Fruit fly (Drosophila melanogaster) whole organism, embryonic: ENCODE measurements around the gene CG5986.

Experiments used
- Ada2b ChIP-seq: fragments of 200-800 bp; sonication (Bioruptor generic); IDR thresholded peaks from 2 replicates; pipeline ENCODE4 v1.3.6; 2022; ENCODE audit warnings: missing biosample characterization, missing genetic modification characterization
- Asciz ChIP-seq: fragments of 200-800 bp; sonication (Bioruptor generic); optimal IDR thresholded peaks from 2 replicates; lab custom pipeline; 2017; ENCODE audit warnings: missing biosample characterization, mild to moderate bottlenecking, missing genetic modification characterization, missing genetic modification reagents
- CG10321 ChIP-seq: fragments of 200-800 bp; sonication (Bioruptor generic); IDR thresholded peaks from 2 replicates; pipeline ENCODE4 v1.3.6; 2022; ENCODE audit warnings: missing biosample characterization, missing genetic modification characterization
- CG10366 ChIP-seq: fragments of 200-800 bp; sonication (Bioruptor generic); IDR thresholded peaks from 2 replicates; pipeline ENCODE4 v1.3.6; 2022; ENCODE audit warnings: missing biosample characterization, missing genetic modification characterization
- CG10543 ChIP-seq: fragments of 200-800 bp; sonication (Bioruptor generic); optimal IDR thresholded peaks from 3 replicates; lab custom pipeline; 2017; ENCODE audit warnings: missing biosample characterization, mild to moderate bottlenecking, missing genetic modification characterization, moderate library complexity
- CG10565 ChIP-seq: fragments of 200-800 bp; sonication (Bioruptor generic); optimal IDR thresholded peaks from 3 replicates; lab custom pipeline; 2016; ENCODE audit warnings: missing biosample characterization, mild to moderate bottlenecking, missing genetic modification characterization
- CG11560 ChIP-seq: fragments of 200-800 bp; sonication (Bioruptor generic); IDR thresholded peaks from 3 replicates; pipeline ENCODE4 v1.3.6; 2022; ENCODE audit warnings: missing biosample characterization, missing genetic modification characterization
- CG12299 ChIP-seq: fragments of 200-800 bp; sonication (Bioruptor generic); optimal IDR thresholded peaks from 2 replicates; lab custom pipeline; 2018; ENCODE audit warnings: missing biosample characterization, mild to moderate bottlenecking, missing genetic modification characterization
- CG13296 ChIP-seq: fragments of 200-800 bp; sonication (Bioruptor generic); optimal IDR thresholded peaks from 3 replicates; lab custom pipeline; 2018; ENCODE audit warnings: missing biosample characterization, mild to moderate bottlenecking, missing genetic modification characterization
- CG14014 ChIP-seq: fragments of 200-800 bp; sonication (Bioruptor generic); IDR thresholded peaks from 2 replicates; pipeline ENCODE4 v1.3.6; 2022; ENCODE audit warnings: missing biosample characterization, missing genetic modification characterization
- CG15696 ChIP-seq: fragments of 200-800 bp; sonication (Bioruptor generic); optimal IDR thresholded peaks from 2 replicates; lab custom pipeline; 2019; ENCODE audit warnings: missing biosample characterization, mild to moderate bottlenecking, missing genetic modification characterization, moderate library complexity
- CG16813 ChIP-seq: fragments of 200-800 bp; sonication (Bioruptor generic); IDR thresholded peaks from 3 replicates; pipeline ENCODE4 v1.3.6; 2022; ENCODE audit warnings: missing biosample characterization, missing genetic modification characterization; ENCODE audit not compliant: partially characterized antibody
- CG17385 ChIP-seq: fragments of 200-800 bp; sonication (Bioruptor generic); optimal IDR thresholded peaks from 3 replicates; lab custom pipeline; 2018; ENCODE audit warnings: missing biosample characterization, mild to moderate bottlenecking, missing genetic modification characterization
- CG18011 ChIP-seq: fragments of 200-800 bp; sonication (Bioruptor generic); optimal IDR thresholded peaks from 2 replicates; lab custom pipeline; 2017; ENCODE audit warnings: missing biosample characterization, missing genetic modification characterization, mild to moderate bottlenecking, moderate library complexity, missing genotype
- CG3065 ChIP-seq: fragments of 200-800 bp; sonication (Bioruptor generic); optimal IDR thresholded peaks from 2 replicates; lab custom pipeline; 2016; ENCODE audit warnings: missing biosample characterization, missing genetic modification characterization
- CG31441 ChIP-seq: fragments of 200-800 bp; sonication (Bioruptor generic); IDR thresholded peaks from 2 replicates; pipeline ENCODE4 v1.3.6; 2022; ENCODE audit warnings: missing biosample characterization, missing genetic modification characterization
- CG32772 ChIP-seq: fragments of 200-800 bp; sonication (Bioruptor generic); IDR thresholded peaks from 2 replicates; pipeline ENCODE4 v1.3.6; 2022; ENCODE audit warnings: missing biosample characterization, missing genetic modification characterization
- CG3726 ChIP-seq: fragments of 200-800 bp; sonication (Bioruptor generic); IDR thresholded peaks from 3 replicates; pipeline ENCODE4, ENCODE4 v1.3.6; 2022; ENCODE audit warnings: missing biosample characterization, missing genetic modification characterization
- CG3847 ChIP-seq: fragments of 200-800 bp; sonication (Bioruptor generic); IDR thresholded peaks from 2 replicates; pipeline ENCODE4 v1.3.6; 2022; ENCODE audit warnings: missing biosample characterization, missing genetic modification characterization
- CG4360 ChIP-seq: fragments of 200-800 bp; sonication (Bioruptor generic); IDR thresholded peaks from 2 replicates; pipeline ENCODE4 v1.3.6; 2022; ENCODE audit warnings: missing biosample characterization, missing genetic modification characterization
- CG5953 ChIP-seq: fragments of 200-800 bp; sonication (Bioruptor generic); IDR thresholded peaks from 2 replicates; pipeline ENCODE4 v1.3.6; 2022; ENCODE audit warnings: missing biosample characterization, missing genetic modification characterization
- CG6254 ChIP-seq: fragments of 200-800 bp; sonication (Bioruptor generic); optimal IDR thresholded peaks from 3 replicates; lab custom pipeline; 2017; ENCODE audit warnings: mild to moderate bottlenecking, missing biosample characterization, missing genetic modification reagents, missing genetic modification characterization
- CG7963 ChIP-seq: fragments of 200-800 bp; sonication (Bioruptor generic); IDR thresholded peaks from 3 replicates; pipeline ENCODE4 v1.3.6; 2022; ENCODE audit warnings: missing biosample characterization, missing genetic modification characterization; ENCODE audit not compliant: partially characterized antibody
- CG8290 ChIP-seq, 3 experiments: fragments of 200-800 bp; sonication (Bioruptor generic); optimal IDR thresholded peaks; 2 replicates each; lab custom pipeline; 2016 to 2019; ENCODE audit warnings: missing biosample characterization in 3 of 3, missing genetic modification characterization in 3 of 3, mild to moderate bottlenecking in 2 of 3, moderate library complexity in 1 of 3
- D19B ChIP-seq: fragments of 200-800 bp; sonication (Bioruptor generic); optimal IDR thresholded peaks from 2 replicates; lab custom pipeline; 2017; ENCODE audit warnings: missing biosample characterization, mild to moderate bottlenecking, missing genetic modification characterization
- Dbx ChIP-seq: fragments of 200-800 bp; sonication (Bioruptor generic); IDR thresholded peaks from 3 replicates; pipeline ENCODE4 v1.3.6; 2022; ENCODE audit warnings: missing biosample characterization, missing genetic modification characterization
- Doc2 ChIP-seq: fragments of 200-800 bp; sonication (Bioruptor generic); IDR thresholded peaks from 2 replicates; pipeline ENCODE4 v1.3.6; 2022; ENCODE audit warnings: missing biosample characterization, missing genetic modification characterization
- Gug ChIP-seq: fragments of 200-800 bp; sonication (Bioruptor generic); IDR thresholded peaks from 4 replicates; pipeline ENCODE4 v1.3.6; 2022; ENCODE audit warnings: missing biosample characterization, missing genetic modification characterization
- Hey ChIP-seq: fragments of 200-800 bp; sonication (Bioruptor generic); optimal IDR thresholded peaks from 3 replicates; lab custom pipeline; 2018; ENCODE audit warnings: missing biosample characterization, mild to moderate bottlenecking, missing genetic modification characterization
- HmgZ ChIP-seq: fragments of 200-800 bp; sonication (Bioruptor generic); optimal IDR thresholded peaks from 2 replicates; lab custom pipeline; 2018; ENCODE audit warnings: missing biosample characterization, mild to moderate bottlenecking, missing genetic modification characterization
- Hr39 ChIP-seq: fragments of >200 bp; optimal IDR thresholded peaks from 2 replicates; lab custom pipeline; 2017
- Lim3 ChIP-seq: fragments of 200-800 bp; sonication (Bioruptor generic); IDR thresholded peaks from 2 replicates; pipeline ENCODE4 v1.3.6; 2022; ENCODE audit warnings: missing biosample characterization, missing genetic modification characterization
- Rfx ChIP-seq: fragments of 200-800 bp; sonication (Bioruptor generic); IDR thresholded peaks from 2 replicates; pipeline ENCODE4 v1.3.6; 2022; ENCODE audit warnings: missing biosample characterization, missing genetic modification characterization
- Scr ChIP-seq: fragments of 200-800 bp; sonication (Bioruptor generic); IDR thresholded peaks from 2 replicates; pipeline ENCODE4 v1.3.6; 2022; ENCODE audit warnings: missing biosample characterization, missing genetic modification characterization; ENCODE audit not compliant: partially characterized antibody
- cad ChIP-seq: fragments of >200 bp; optimal IDR thresholded peaks from 2 replicates; lab custom pipeline; 2017; ENCODE audit warnings: missing biosample characterization, missing genetic modification characterization
- cg ChIP-seq: fragments of 200-800 bp; sonication (Bioruptor generic); optimal IDR thresholded peaks from 3 replicates; lab custom pipeline; 2019; ENCODE audit warnings: missing biosample characterization, mild to moderate bottlenecking, missing genetic modification characterization, moderate library complexity
- chinmo ChIP-seq: fragments of 200-800 bp; sonication (Bioruptor generic); IDR thresholded peaks from 4 replicates; pipeline ENCODE4 v1.3.6; 2022; ENCODE audit warnings: missing biosample characterization, missing genetic modification characterization; ENCODE audit not compliant: partially characterized antibody
- crol ChIP-seq: fragments of 200-800 bp; sonication (Bioruptor generic); IDR thresholded peaks from 2 replicates; pipeline ENCODE4 v1.3.6; 2022; ENCODE audit warnings: missing biosample characterization, missing genetic modification characterization
- danr ChIP-seq: fragments of 200-800 bp; sonication (Bioruptor generic); IDR thresholded peaks from 2 replicates; pipeline ENCODE4 v1.3.6; 2022; ENCODE audit warnings: missing biosample characterization, missing genetic modification characterization
- ftz-f1 ChIP-seq: fragments of 200-800 bp; sonication (Bioruptor generic); optimal IDR thresholded peaks from 2 replicates; lab custom pipeline; 2016; ENCODE audit warnings: missing biosample characterization, missing genetic modification characterization
- hth ChIP-seq: fragments of >200 bp; optimal IDR thresholded peaks from 2 replicates; lab custom pipeline; 2017; ENCODE audit warnings: inconsistent platforms
- knrl ChIP-seq: fragments of 200-800 bp; sonication (Bioruptor generic); IDR thresholded peaks from 3 replicates; pipeline ENCODE4 v1.3.6; 2022; ENCODE audit warnings: missing biosample characterization, missing genetic modification characterization; ENCODE audit not compliant: partially characterized antibody
- lov ChIP-seq, 2 experiments: fragments of 200-800 bp in 1 of 2; fragments of >200 bp in 1 of 2; sonication (Bioruptor generic) in 1 of 2; IDR thresholded peaks in 1 of 2; optimal IDR thresholded peaks in 1 of 2; 2 replicates in 1 of 2; 3 replicates in 1 of 2; pipeline versions ENCODE4 v1.3.6 to Lab custom; 2017 to 2022; ENCODE audit warnings: missing biosample characterization in 1 of 2, missing genetic modification characterization in 1 of 2
- luna ChIP-seq: fragments of 200-800 bp; sonication (Bioruptor generic); optimal IDR thresholded peaks from 2 replicates; lab custom pipeline; 2016; ENCODE audit warnings: missing biosample characterization, missing genetic modification characterization
- nmo ChIP-seq: fragments of 200-800 bp; sonication (Bioruptor generic); optimal IDR thresholded peaks from 2 replicates; lab custom pipeline; 2018; ENCODE audit warnings: missing biosample characterization, mild to moderate bottlenecking, missing genetic modification characterization, moderate library complexity
- nom ChIP-seq: fragments of 200-800 bp; sonication (Bioruptor generic); optimal IDR thresholded peaks from 2 replicates; lab custom pipeline; 2017; ENCODE audit warnings: missing biosample characterization, missing genetic modification characterization, mild to moderate bottlenecking, moderate library complexity, missing genetic modification reagents
- org-1 ChIP-seq: fragments of 200-800 bp; sonication (Bioruptor generic); optimal IDR thresholded peaks from 2 replicates; lab custom pipeline; 2017; ENCODE audit warnings: missing biosample characterization, missing genetic modification characterization
- pita ChIP-seq: fragments of 200-800 bp; sonication (Bioruptor generic); optimal IDR thresholded peaks from 2 replicates; lab custom pipeline; 2017; ENCODE audit warnings: missing biosample characterization, mild to moderate bottlenecking, missing genetic modification characterization
- slp2 ChIP-seq: fragments of 200-800 bp; sonication (Bioruptor generic); optimal IDR thresholded peaks from 2 replicates; lab custom pipeline; 2016; ENCODE audit warnings: missing biosample characterization, missing genetic modification characterization
- sug ChIP-seq: fragments of 200-800 bp; optimal IDR thresholded peaks from 2 replicates; lab custom pipeline; 2019; ENCODE audit warnings: missing biosample characterization, mild to moderate bottlenecking, missing genetic modification characterization, moderate library complexity

CG5986 gene

DNA sequence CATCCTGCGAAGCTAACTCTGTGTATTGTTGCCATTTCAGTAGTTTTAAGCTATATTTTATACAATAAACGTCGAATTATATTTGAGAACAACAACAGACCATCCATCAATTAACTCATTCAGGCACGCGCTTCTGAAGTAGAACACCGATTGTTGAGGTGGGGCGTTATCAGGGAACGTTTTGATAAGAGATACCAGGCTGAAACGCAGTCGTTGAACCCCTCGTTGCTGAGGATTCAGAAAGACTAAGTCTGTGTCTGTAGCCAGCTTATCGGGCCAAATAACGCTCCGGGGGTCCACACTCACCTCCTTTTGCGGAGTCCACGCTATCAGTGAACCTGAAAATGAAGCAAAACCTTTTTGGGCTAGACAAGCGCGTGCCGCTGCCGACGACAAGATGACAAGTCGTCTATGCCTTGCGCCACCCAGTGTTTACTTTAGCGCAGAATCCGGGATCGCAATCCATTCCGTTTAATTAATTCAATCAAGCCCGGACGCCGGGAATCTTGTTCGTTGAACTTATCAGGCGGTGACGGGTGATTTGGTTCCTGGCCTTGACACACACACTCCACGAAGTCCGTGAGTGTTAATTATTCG lies 6.0 kb downstream of the CG5986 start (continued):
- TF ChIP-seq slp2 (GFP tag; lab: Kevin White, UChicago) (no peak), nom (no peak), pita (GFP tag; lab: Kevin White, UChicago) (no peak), CG10366 (GFP tag; lab: Robert Waterston, UW) (no peak), CG10543 (GFP tag; lab: Kevin White, UChicago) (peak; percentile 50), D19B (GFP tag; lab: Kevin White, UChicago) (peak; percentile 18), danr (no peak), CG12299 (tag; lab: Kevin White, UChicago) (no peak), hth (no peak), chinmo (GFP tag; lab: Robert Waterston, UW) (0 out of 4 replicates have a peak, but pooled peaks have one; percentile 33), CG3847 (no peak), ftz-f1 (GFP tag; lab: Kevin White, UChicago) (peak; percentile 29), CG10321 (GFP tag; lab: Robert Waterston, UW) (no peak), cad (GFP tag; lab: Kevin White, UChicago) (no peak), knrl (GFP tag; lab: Robert Waterston, UW) (no peak), CG3065 (GFP tag; lab: Kevin White, UChicago) (no peak), CG5953 (GFP tag; lab: Robert Waterston, UW) (no peak), lov (optimal IDR thresholded peaks at IDR 0.05; lab: Kevin White, UChicago) (no peak), lov (GFP tag; IDR thresholded peaks at IDR 0.05; lab: Robert Waterston, UW) (no peak), Dbx (GFP tag; lab: Robert Waterston, UW) (0 out of 3 replicates have a peak, but pooled peaks have one; percentile 14), CG6254 (GFP tag; lab: Kevin White, UChicago) (no peak), nmo (GFP tag; lab: Kevin White, UChicago) (no peak), Rfx (GFP tag; lab: Robert Waterston, UW) (no peak; the same call in 1 of the 2 replicates), CG11560 (no peak), Asciz (GFP tag; lab: Kevin White, UChicago) (no peak), Hr39 (lab: Kevin White, UChicago) (no peak), CG3726 (no peak), Doc2 (no peak), CG32772 (GFP tag; lab: Robert Waterston, UW) (no peak), CG7963 (GFP tag; lab: Robert Waterston, UW) (peak; percentile 39; the same call in 1 of the 3 replicates), org-1 (no peak), HmgZ (tag; lab: Kevin White, UChicago) (peak; percentile 25), sug (tag; lab: Kevin White, UChicago) (peak; percentile 91), CG14014 (GFP tag; lab: Robert Waterston, UW) (no peak), CG10565 (no peak), Lim3 (no peak), CG16813 (GFP tag; lab: Robert Waterston, UW) (no peak), Ada2b (GFP tag; lab: Robert Waterston, UW) (no peak), luna (GFP tag; lab: Kevin White, UChicago) (no peak), CG17385 (GFP tag; lab: Kevin White, UChicago) (no peak), Gug (GFP tag; lab: Robert Waterston, UW) (no peak), cg (no peak), CG13296 (GFP tag; lab: Kevin White, UChicago) (no peak), CG8290 (GFP tag; optimal IDR thresholded peaks at IDR 0.05; lab: Kevin White, UChicago) (no peak), CG8290 (tag; optimal IDR thresholded peaks at IDR 0.05; lab: Kevin White, UChicago) (no peak), CG18011 (no peak), CG15696 (no peak), Hey (no peak), CG4360 (no peak), CG31441 (GFP tag; lab: Robert Waterston, UW) (no peak), crol (GFP tag; lab: Robert Waterston, UW) (no peak), Scr (no peak)
